Fruit fly (Drosophila melanogaster): Measurements from ENCODE around the gene H15.

- TF ChIP-seq Hr83 (GFP tag; optimal IDR thresholded peaks at IDR 0.05; ENCODE audit: poor library complexity, severe bottlenecking) = no peak
- no peak for TF ChIP-seq dl (GFP tag; optimal IDR thresholded peaks at IDR 0.05; ENCODE audit: insufficient read depth in 1 of 2, partially characterized antibody in 2 of 2)
- no peak for TF ChIP-seq Mio (GFP tag; optimal IDR thresholded peaks at IDR 0.05)
- TF ChIP-seq fru (GFP tag; optimal IDR thresholded peaks at IDR 0.05) = no peak
Observed at dm6 chr2L:5447241-5447640, 43.2 kb downstream of the H15 start.
